Fruit fly (Drosophila melanogaster) whole organism, embryonic: Measurements from ENCODE around the gene CG5913.
A peak's percentile ranks its signal among the peaks of the same experiment; 100 is the strongest.

Experiments
- B-H1 ChIP-seq: fragments of 200-800 bp; sonication (Bioruptor generic); IDR thresholded peaks from 3 replicates; pipeline ENCODE4 v1.3.6; 2022; ENCODE audit warnings: missing biosample characterization, missing genetic modification characterization
- CG11398 ChIP-seq: fragments of 200-800 bp; sonication (Bioruptor generic); optimal IDR thresholded peaks from 2 replicates; lab custom pipeline; 2016; ENCODE audit warnings: missing biosample characterization, missing genetic modification characterization
- CG12942 ChIP-seq: fragments of 200-800 bp; sonication (Bioruptor generic); optimal IDR thresholded peaks from 3 replicates; lab custom pipeline; 2016; ENCODE audit warnings: missing biosample characterization, missing genetic modification characterization
- CG14667 ChIP-seq: fragments of 200-800 bp; sonication (Bioruptor generic); IDR thresholded peaks from 2 replicates; pipeline ENCODE4 v1.3.6; 2022; ENCODE audit warnings: missing biosample characterization, missing genetic modification characterization
- CG14965 ChIP-seq: fragments of 200-800 bp; sonication (Bioruptor generic); optimal IDR thresholded peaks from 2 replicates; lab custom pipeline; 2016; ENCODE audit warnings: missing biosample characterization, missing genetic modification characterization, borderline replicate concordance
- CG15011 ChIP-seq: fragments of 200-800 bp; sonication (Bioruptor generic); optimal IDR thresholded peaks from 3 replicates; lab custom pipeline; 2018; ENCODE audit warnings: missing biosample characterization, mild to moderate bottlenecking, missing genetic modification characterization
- CG1603 ChIP-seq: fragments of 200-800 bp; sonication (Bioruptor generic); optimal IDR thresholded peaks from 2 replicates; lab custom pipeline; 2019; ENCODE audit warnings: missing biosample characterization, mild to moderate bottlenecking, missing genetic modification characterization, moderate library complexity
- CG16779 ChIP-seq: fragments of 200-800 bp; sonication (Bioruptor generic); IDR thresholded peaks from 2 replicates; pipeline ENCODE4 v1.3.6; 2022; ENCODE audit warnings: missing biosample characterization, missing genetic modification characterization
- CG16863 ChIP-seq: fragments of 200-800 bp; sonication (Bioruptor generic); optimal IDR thresholded peaks from 3 replicates; lab custom pipeline; 2016; ENCODE audit warnings: missing biosample characterization, missing genetic modification characterization
- CG17385 ChIP-seq: fragments of 200-800 bp; sonication (Bioruptor generic); optimal IDR thresholded peaks from 3 replicates; lab custom pipeline; 2018; ENCODE audit warnings: missing biosample characterization, mild to moderate bottlenecking, missing genetic modification characterization
- CG17829 ChIP-seq: fragments of 200-800 bp; optimal IDR thresholded peaks from 2 replicates; lab custom pipeline; 2019; ENCODE audit warnings: missing biosample characterization, mild to moderate bottlenecking, missing genetic modification characterization, moderate library complexity
- CG33213 ChIP-seq: fragments of 200-800 bp; sonication (Bioruptor generic); optimal IDR thresholded peaks from 3 replicates; lab custom pipeline; 2016; ENCODE audit warnings: missing biosample characterization, missing genetic modification characterization
- CG33557 ChIP-seq: fragments of 200-800 bp; sonication (Bioruptor generic); optimal IDR thresholded peaks from 2 replicates; lab custom pipeline; 2019; ENCODE audit warnings: missing biosample characterization, mild to moderate bottlenecking, missing genetic modification characterization, moderate library complexity
- CG42726 ChIP-seq: fragments of 200-800 bp; sonication (Bioruptor generic); IDR thresholded peaks from 2 replicates; pipeline ENCODE4 v1.3.6; 2022; ENCODE audit warnings: missing biosample characterization, missing genetic modification characterization; ENCODE audit not compliant: partially characterized antibody
- CG4282 ChIP-seq: fragments of 200-800 bp; sonication (Bioruptor generic); optimal IDR thresholded peaks from 2 replicates; lab custom pipeline; 2016; ENCODE audit warnings: missing biosample characterization, missing genetic modification characterization
- CG5953 ChIP-seq: fragments of 200-800 bp; sonication (Bioruptor generic); IDR thresholded peaks from 2 replicates; pipeline ENCODE4 v1.3.6; 2022; ENCODE audit warnings: missing biosample characterization, missing genetic modification characterization
- CG7987 ChIP-seq: fragments of 200-800 bp; sonication (Bioruptor generic); optimal IDR thresholded peaks from 2 replicates; lab custom pipeline; 2018; ENCODE audit warnings: missing biosample characterization, mild to moderate bottlenecking, missing genetic modification characterization, moderate library complexity
- CG8281 ChIP-seq: fragments of 200-800 bp; sonication (Bioruptor generic); optimal IDR thresholded peaks from 2 replicates; lab custom pipeline; 2018; ENCODE audit warnings: missing biosample characterization, mild to moderate bottlenecking, missing genetic modification characterization, moderate library complexity
- CG9727 ChIP-seq: fragments of 200-800 bp; sonication (Bioruptor generic); optimal IDR thresholded peaks from 3 replicates; lab custom pipeline; 2017; ENCODE audit warnings: missing biosample characterization, mild to moderate bottlenecking, missing genetic modification characterization
- Dp ChIP-seq: fragments of 200-800 bp; sonication (Bioruptor generic); optimal IDR thresholded peaks from 2 replicates; lab custom pipeline; 2018; ENCODE audit warnings: missing biosample characterization, mild to moderate bottlenecking, missing genetic modification characterization, moderate library complexity
- Elba2 ChIP-seq: fragments of 200-800 bp; sonication (Bioruptor generic); optimal IDR thresholded peaks from 3 replicates; lab custom pipeline; 2016; ENCODE audit warnings: missing biosample characterization, missing genetic modification characterization
- Ets65A ChIP-seq: fragments of 200-800 bp; sonication (Bioruptor generic); peaks from one replicate; lab custom pipeline; 2016; ENCODE audit warnings: missing biosample characterization, missing genetic modification characterization
- Ets97D ChIP-seq: fragments of 200-800 bp; sonication (Bioruptor generic); optimal IDR thresholded peaks from 3 replicates; lab custom pipeline; 2016; ENCODE audit warnings: missing biosample characterization, missing genetic modification characterization
- HmgZ ChIP-seq: fragments of 200-800 bp; sonication (Bioruptor generic); optimal IDR thresholded peaks from 2 replicates; lab custom pipeline; 2018; ENCODE audit warnings: missing biosample characterization, mild to moderate bottlenecking, missing genetic modification characterization
- MBD-R2 ChIP-seq: fragments of 200-800 bp; sonication (Bioruptor generic); IDR thresholded peaks from 2 replicates; pipeline ENCODE4 v1.3.6; 2022; ENCODE audit warnings: missing biosample characterization, missing genetic modification characterization
- MESR4 ChIP-seq: fragments of 200-800 bp; sonication (Bioruptor generic); optimal IDR thresholded peaks from 2 replicates; lab custom pipeline; 2018; ENCODE audit warnings: missing biosample characterization, mild to moderate bottlenecking, missing genetic modification characterization, moderate library complexity
- Meics ChIP-seq: fragments of 200-800 bp; sonication (Bioruptor generic); optimal IDR thresholded peaks from 2 replicates; lab custom pipeline; 2017; ENCODE audit warnings: missing biosample characterization, mild to moderate bottlenecking, missing genetic modification characterization
- Mrtf ChIP-seq: fragments of 200-800 bp; sonication (Bioruptor generic); IDR thresholded peaks from 3 replicates; pipeline ENCODE4 v1.3.6; 2022; ENCODE audit warnings: missing biosample characterization, missing genetic modification characterization
- Opbp ChIP-seq: fragments of 200-800 bp; sonication (Bioruptor generic); IDR thresholded peaks from 3 replicates; pipeline ENCODE4 v1.3.6; 2022; ENCODE audit warnings: missing biosample characterization, missing genetic modification characterization; ENCODE audit not compliant: partially characterized antibody
- Spps ChIP-seq: fragments of 200-800 bp; sonication (Bioruptor generic); optimal IDR thresholded peaks from 2 replicates; lab custom pipeline; 2018; ENCODE audit warnings: missing biosample characterization, mild to moderate bottlenecking, missing genetic modification characterization
- Vsx1 ChIP-seq: fragments of 200-800 bp; sonication (Bioruptor generic); optimal IDR thresholded peaks from 2 replicates; lab custom pipeline; 2017; ENCODE audit warnings: missing biosample characterization, mild to moderate bottlenecking, missing genetic modification characterization, missing genetic modification reagents
- ab ChIP-seq: fragments of 200-800 bp; sonication (Bioruptor generic); optimal IDR thresholded peaks from 2 replicates; lab custom pipeline; 2016; ENCODE audit warnings: missing biosample characterization, missing genetic modification characterization
- ash1 ChIP-seq: fragments of 200-800 bp; sonication (Bioruptor generic); optimal IDR thresholded peaks from 2 replicates; lab custom pipeline; 2018; ENCODE audit warnings: missing biosample characterization, mild to moderate bottlenecking, missing genetic modification characterization
- bab2 ChIP-seq: fragments of 200-800 bp; sonication (Bioruptor generic); optimal IDR thresholded peaks from 2 replicates; lab custom pipeline; 2016; ENCODE audit warnings: missing biosample characterization, missing genetic modification characterization
- ci ChIP-seq: fragments of 200-800 bp; sonication (Bioruptor generic); IDR thresholded peaks from 3 replicates; pipeline ENCODE4 v1.3.6; 2022; ENCODE audit warnings: missing biosample characterization, missing genetic modification characterization
- dpn ChIP-seq, 2 experiments: fragments of 200-800 bp; sonication (Bioruptor generic); optimal IDR thresholded peaks; 3 replicates each; lab custom pipeline; 2016; ENCODE audit warnings: missing biosample characterization in 2 of 2, missing genetic modification characterization in 2 of 2
- gce ChIP-seq: fragments of 200-800 bp; sonication (Bioruptor generic); IDR thresholded peaks from 3 replicates; pipeline ENCODE4 v1.3.6; 2022; ENCODE audit warnings: missing biosample characterization, missing genetic modification characterization
- gfzf ChIP-seq: fragments of 200-800 bp; sonication (Bioruptor generic); optimal IDR thresholded peaks from 2 replicates; lab custom pipeline; 2016; ENCODE audit warnings: missing biosample characterization, mild to moderate bottlenecking, missing genetic modification characterization, moderate library complexity
- gro ChIP-seq: fragments of 200-800 bp; sonication (Bioruptor generic); optimal IDR thresholded peaks from 2 replicates; lab custom pipeline; 2016; ENCODE audit warnings: missing biosample characterization, missing genetic modification characterization
- gt ChIP-seq: fragments of 200-800 bp; sonication (Bioruptor generic); IDR thresholded peaks from 2 replicates; pipeline ENCODE4 v1.3.6; 2022; ENCODE audit warnings: missing biosample characterization, missing genetic modification characterization
- knrl ChIP-seq: fragments of 200-800 bp; sonication (Bioruptor generic); IDR thresholded peaks from 3 replicates; pipeline ENCODE4 v1.3.6; 2022; ENCODE audit warnings: missing biosample characterization, missing genetic modification characterization; ENCODE audit not compliant: partially characterized antibody
- lola ChIP-seq, 3 experiments: fragments of >200 bp in 2 of 3; fragments of 200-800 bp in 1 of 3; sonication (Bioruptor generic) in 1 of 3; optimal IDR thresholded peaks; 2 replicates each; lab custom pipeline; 2017 to 2019; ENCODE audit warnings: missing biosample characterization in 3 of 3, missing genetic modification characterization in 3 of 3, mild to moderate bottlenecking in 1 of 3, moderate library complexity in 1 of 3
- mld ChIP-seq: fragments of 200-800 bp; sonication (Bioruptor generic); IDR thresholded peaks from 3 replicates; pipeline ENCODE4 v1.3.6; 2022; ENCODE audit warnings: missing biosample characterization, missing genetic modification characterization; ENCODE audit not compliant: partially characterized antibody
- nerfin-1 ChIP-seq: fragments of 200-800 bp; sonication (Bioruptor generic); optimal IDR thresholded peaks from 3 replicates; lab custom pipeline; 2019; ENCODE audit warnings: missing biosample characterization, mild to moderate bottlenecking, missing genetic modification characterization, moderate library complexity
- peb ChIP-seq: fragments of 200-800 bp; sonication (Bioruptor generic); IDR thresholded peaks from 2 replicates; pipeline ENCODE4 v1.3.6; 2022; ENCODE audit warnings: missing biosample characterization, missing genetic modification characterization
- salm ChIP-seq: fragments of 200-800 bp; sonication (Bioruptor generic); optimal IDR thresholded peaks from 2 replicates; lab custom pipeline; 2018; ENCODE audit warnings: missing biosample characterization, mild to moderate bottlenecking, missing genetic modification characterization
- sna ChIP-seq: fragments of 200-800 bp; sonication (Bioruptor generic); IDR thresholded peaks from 2 replicates; pipeline ENCODE4 v1.3.6; 2022; ENCODE audit warnings: missing biosample characterization, missing genetic modification characterization; ENCODE audit not compliant: partially characterized antibody
- stwl ChIP-seq: fragments of 200-800 bp; sonication (Bioruptor generic); optimal IDR thresholded peaks from 3 replicates; lab custom pipeline; 2018; ENCODE audit warnings: missing biosample characterization, mild to moderate bottlenecking, missing genetic modification characterization, moderate library complexity
- toy ChIP-seq: fragments of 200-800 bp; sonication (Bioruptor generic); IDR thresholded peaks from 2 replicates; pipeline ENCODE4 v1.3.6; 2022; ENCODE audit warnings: missing biosample characterization, missing genetic modification characterization
- zen ChIP-seq: fragments of 200-800 bp; sonication (Bioruptor generic); optimal IDR thresholded peaks from 3 replicates; lab custom pipeline; 2018; ENCODE audit warnings: missing biosample characterization, mild to moderate bottlenecking, missing genetic modification characterization, moderate library complexity

The CG5913 gene

DNA sequence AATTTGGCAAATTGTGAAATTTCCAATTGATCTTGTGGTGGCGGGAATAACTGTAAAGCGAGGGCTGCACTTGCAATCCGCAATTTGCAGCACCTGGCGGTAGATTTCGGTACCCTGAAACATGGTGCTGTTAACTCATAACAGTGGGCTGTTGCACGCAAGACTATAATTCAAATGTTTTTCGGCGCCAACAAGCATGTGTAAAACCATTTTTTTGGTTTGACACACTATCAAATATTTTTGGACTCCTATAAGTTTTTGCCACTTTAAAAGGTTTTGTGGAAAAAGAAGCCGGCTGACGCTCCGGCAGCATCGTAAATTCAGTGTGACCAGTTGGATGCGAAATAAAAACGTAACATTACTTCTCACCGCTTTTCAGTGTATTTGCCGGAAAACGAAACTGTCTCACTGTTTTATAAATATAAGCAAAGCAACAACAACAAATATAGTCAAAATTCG lies 42.0 kb upstream of the CG5913 start, which contains the start of the genes CG14545 and CG5886 (continued):
- peak; percentile 40 for TF ChIP-seq CG1603 (tag; lab: Kevin White, UChicago)
- TF ChIP-seq Dp (GFP tag; lab: Kevin White, UChicago) = peak; percentile 80
- peak; percentile 91 for TF ChIP-seq gfzf (GFP tag; lab: Kevin White, UChicago)
- no peak for TF ChIP-seq CG16779 (GFP tag; lab: Robert Waterston, UW)
- TF ChIP-seq MBD-R2 (GFP tag; lab: Robert Waterston, UW) = peak; percentile 44; the same call in 1 of the 2 replicates
- no peak for TF ChIP-seq CG7987 (GFP tag; lab: Kevin White, UChicago)
- no peak for TF ChIP-seq CG9727
- no peak for TF ChIP-seq Meics (GFP tag; lab: Kevin White, UChicago)
- no peak for TF ChIP-seq CG14667
- peak; percentile 34; the same call in 1 of the 3 replicates for TF ChIP-seq knrl (GFP tag; lab: Robert Waterston, UW)
- no peak for TF ChIP-seq CG11398 (GFP tag; lab: Kevin White, UChicago)
- TF ChIP-seq ab (GFP tag; lab: Kevin White, UChicago) = no peak
- no peak for TF ChIP-seq bab2
- TF ChIP-seq gce (GFP tag; lab: Robert Waterston, UW) = no peak
- peak in 1 of 2 experiments; percentile 4 for TF ChIP-seq dpn (GFP tag; optimal IDR thresholded peaks at IDR 0.05; lab: Kevin White, UChicago)
- TF ChIP-seq salm (tag; lab: Kevin White, UChicago) = no peak
- no peak for TF ChIP-seq CG4282 (GFP tag; lab: Kevin White, UChicago)
- TF ChIP-seq sna = no peak
- no peak for TF ChIP-seq zen (tag; lab: Kevin White, UChicago)
- TF ChIP-seq Opbp (GFP tag; lab: Robert Waterston, UW) = no peak
- peak; percentile 59 for TF ChIP-seq Ets97D (GFP tag; lab: Kevin White, UChicago)
- no peak for TF ChIP-seq nerfin-1
- TF ChIP-seq peb (GFP tag; lab: Robert Waterston, UW) = no peak
- TF ChIP-seq MESR4 (GFP tag; lab: Kevin White, UChicago) = no peak
- peak; percentile 89 for TF ChIP-seq stwl (tag; lab: Kevin White, UChicago)
- TF ChIP-seq ash1 (GFP tag; lab: Kevin White, UChicago) = no peak
- no peak for TF ChIP-seq CG16863 (GFP tag; lab: Kevin White, UChicago)
- TF ChIP-seq gro = no peak
- peak; percentile 16 for TF ChIP-seq CG33557 (GFP tag; lab: Kevin White, UChicago)
- no peak for TF ChIP-seq CG15011 (GFP tag; lab: Kevin White, UChicago)
- no peak for TF ChIP-seq mld (GFP tag; lab: Robert Waterston, UW)
- no peak for TF ChIP-seq CG12942 (GFP tag; lab: Kevin White, UChicago)
- peak; percentile 36 for TF ChIP-seq CG14965 (GFP tag; lab: Kevin White, UChicago)
- no peak for TF ChIP-seq HmgZ
- no peak for TF ChIP-seq gt (GFP tag; lab: Robert Waterston, UW)
- no peak for TF ChIP-seq CG5953 (GFP tag; lab: Robert Waterston, UW)
- TF ChIP-seq CG42726 (GFP tag; lab: Robert Waterston, UW) = 0 out of 2 replicates have a peak, but pooled peaks have one; percentile 32
- no peak for TF ChIP-seq B-H1 (GFP tag; lab: Robert Waterston, UW)
- TF ChIP-seq CG17385 = no peak
- 0 out of 3 replicates have a peak, but pooled peaks have one; percentile 45 for TF ChIP-seq ci (GFP tag; lab: Robert Waterston, UW)
- TF ChIP-seq lola (GFP tag; optimal IDR thresholded peaks at IDR 0.05; lab: Kevin White, UChicago) = no peak
- no peak for TF ChIP-seq Vsx1 (GFP tag; lab: Kevin White, UChicago)
- TF ChIP-seq CG17829 (tag; lab: Kevin White, UChicago) = no peak
- TF ChIP-seq Ets65A = no peak
- peak; percentile 36 for TF ChIP-seq CG33213
- TF ChIP-seq Spps (tag; lab: Kevin White, UChicago) = no peak
- no peak for TF ChIP-seq toy (GFP tag; lab: Robert Waterston, UW)
- peak; percentile 94 for TF ChIP-seq Elba2
- no peak for TF ChIP-seq CG8281
- TF ChIP-seq Mrtf (GFP tag; lab: Robert Waterston, UW) = no peak
